Fruit fly (Drosophila melanogaster): ENCODE measurements around the gene CG4991.

The CG4991 gene

dm6 chrX:17147983-17148637, 56.5 kb downstream of the CG4991 start, which contains the start of gene RpS5a:
Gene RpS5a, minus strand, starts transcription at chrX:17148264.
- peak; percentile 59 for TF ChIP-seq Blimp-1 (GFP tag; optimal IDR thresholded peaks at IDR 0.05)
- TF ChIP-seq Smox (GFP tag; optimal IDR thresholded peaks at IDR 0.05) = peak; percentile 67
- TF ChIP-seq Ets96B (tag; optimal IDR thresholded peaks at IDR 0.05) = peak; percentile 21
- peak; percentile 43 to 84 for TF ChIP-seq salr (GFP tag; optimal IDR thresholded peaks at IDR 0.05)
- peak; percentile 0 for TF ChIP-seq Lpt (GFP tag; optimal IDR thresholded peaks at IDR 0.05)
- TF ChIP-seq achi (GFP tag; optimal IDR thresholded peaks at IDR 0.05) = peak; percentile 70
- TF ChIP-seq OdsH (GFP tag; optimal IDR thresholded peaks at IDR 0.05) = peak; percentile 75
- TF ChIP-seq CG9139 (GFP tag; optimal IDR thresholded peaks at IDR 0.05) = peak; percentile 82
- TF ChIP-seq dsx (GFP tag; optimal IDR thresholded peaks at IDR 0.05; ENCODE audit: poor library complexity, severe bottlenecking) = peak; percentile 33
- peak; percentile 80 for TF ChIP-seq CG8319 (GFP tag; optimal IDR thresholded peaks at IDR 0.05)
- peak; percentile 48; the same call in 1 of the 2 replicates for TF ChIP-seq CG11294 (GFP tag; IDR thresholded peaks at IDR 0.05)
- TF ChIP-seq CG3919 (GFP tag; optimal IDR thresholded peaks at IDR 0.05) = peak; percentile 87
- peak; percentile 19; the same call in 1 of the 3 replicates for TF ChIP-seq CG8119 (GFP tag; IDR thresholded peaks at IDR 0.05)
- peak; percentile 81 for TF ChIP-seq lz (GFP tag; optimal IDR thresholded peaks at IDR 0.05)
- peak; percentile 73 for TF ChIP-seq pdm3 (GFP tag; optimal IDR thresholded peaks at IDR 0.05)
- TF ChIP-seq CG8632 (GFP tag; optimal IDR thresholded peaks at IDR 0.05) = peak; percentile 66
- peak; percentile 79 for TF ChIP-seq Hr39 (GFP tag; optimal IDR thresholded peaks at IDR 0.05)
- peak; percentile 63 for TF ChIP-seq fd59A (GFP tag; optimal IDR thresholded peaks at IDR 0.05)
- TF ChIP-seq Hr38 (GFP tag; optimal IDR thresholded peaks at IDR 0.05) = no peak
- peak; percentile 85 for TF ChIP-seq cyc (GFP tag; optimal IDR thresholded peaks at IDR 0.05)
- peak; percentile 66 for TF ChIP-seq Sox14 (GFP tag; optimal IDR thresholded peaks at IDR 0.05)
- TF ChIP-seq Eip93F (GFP tag; optimal IDR thresholded peaks at IDR 0.05) = no peak
- TF ChIP-seq CG32006 (GFP tag; optimal IDR thresholded peaks at IDR 0.05) = peak; percentile 46
- TF ChIP-seq CG16779 (tag; optimal IDR thresholded peaks at IDR 0.05) = no peak
- TF ChIP-seq CG1621 (tag; optimal IDR thresholded peaks at IDR 0.05) = peak; percentile 54
- TF ChIP-seq Eip78C (GFP tag) = peak; percentile 91
- TF ChIP-seq acj6 (GFP tag; optimal IDR thresholded peaks at IDR 0.05) = peak; percentile 72
- TF ChIP-seq CG31627 (GFP tag; optimal IDR thresholded peaks at IDR 0.05) = peak; percentile 79
- peak; percentile 79 for TF ChIP-seq topi (GFP tag; optimal IDR thresholded peaks at IDR 0.05)
- TF ChIP-seq spab (GFP tag; optimal IDR thresholded peaks at IDR 0.05) = peak; percentile 43
- no peak for TF ChIP-seq CG4318 (GFP tag; optimal IDR thresholded peaks at IDR 0.05)
- TF ChIP-seq CG10631 (GFP tag; optimal IDR thresholded peaks at IDR 0.05) = peak; percentile 56
- peak; percentile 35; the same call in 1 of the 2 replicates for TF ChIP-seq Gug (GFP tag; IDR thresholded peaks at IDR 0.05)
- no peak for TF ChIP-seq CG6276 (GFP tag; optimal IDR thresholded peaks at IDR 0.05)
- TF ChIP-seq CG6792 (GFP tag; optimal IDR thresholded peaks at IDR 0.05) = peak; percentile 69
- TF ChIP-seq svp (GFP tag) = peak; percentile 53
- peak; percentile 70 for TF ChIP-seq Ets21C (GFP tag; optimal IDR thresholded peaks at IDR 0.05)
- TF ChIP-seq CG6808 (GFP tag; optimal IDR thresholded peaks at IDR 0.05) = peak; percentile 76
- TF ChIP-seq dac (GFP tag; optimal IDR thresholded peaks at IDR 0.05) = peak; percentile 57
- TF ChIP-seq CG15336 (GFP tag; IDR thresholded peaks at IDR 0.05) = peak; percentile 37
- peak; percentile 61 to 85 for TF ChIP-seq ss (GFP tag; optimal IDR thresholded peaks at IDR 0.05)
- peak; percentile 31 for TF ChIP-seq Hr4 (GFP tag; optimal IDR thresholded peaks at IDR 0.05)
- peak; percentile 55 for TF ChIP-seq Eip75B (GFP tag; optimal IDR thresholded peaks at IDR 0.05)
- TF ChIP-seq eg (GFP tag; IDR thresholded peaks at IDR 0.05) = peak; percentile 76
- TF ChIP-seq Sox15 (GFP tag; optimal IDR thresholded peaks at IDR 0.05) = peak; percentile 62
- peak; percentile 84 for TF ChIP-seq net (GFP tag; optimal IDR thresholded peaks at IDR 0.05)
- TF ChIP-seq fd85E (GFP tag; optimal IDR thresholded peaks at IDR 0.05) = peak; percentile 39
- peak; percentile 78 for TF ChIP-seq CG7368 (GFP tag; optimal IDR thresholded peaks at IDR 0.05)
- peak; percentile 75 for TF ChIP-seq CG34406 (GFP tag; optimal IDR thresholded peaks at IDR 0.05)
- TF ChIP-seq esn (GFP tag; optimal IDR thresholded peaks at IDR 0.05) = peak; percentile 78
- TF ChIP-seq fkh (GFP tag; optimal IDR thresholded peaks at IDR 0.05) = peak; percentile 55
